Fruit fly (Drosophila melanogaster): Measurements from ENCODE around the gene salr.

DNA sequence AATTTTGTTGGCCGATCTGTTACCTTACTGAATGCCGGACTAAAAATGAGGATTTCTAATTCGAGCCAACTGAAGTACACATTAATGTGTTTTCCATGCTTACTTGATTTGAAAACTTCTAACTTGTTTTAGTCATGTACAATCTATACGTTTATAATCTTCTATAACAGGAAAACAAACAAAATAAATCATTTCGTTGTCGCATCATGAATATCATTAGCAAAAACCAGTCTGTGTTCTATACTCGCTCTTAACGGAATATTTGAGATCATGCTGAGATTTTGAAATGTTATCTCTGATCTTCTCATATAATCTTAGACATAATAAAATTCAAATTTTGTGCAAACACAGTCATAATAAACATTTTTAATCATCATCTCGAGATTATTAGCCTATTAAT is 15.5 kb upstream of the salr start, which contains the start of gene CG14926:
- TF ChIP-seq CTCF (optimal IDR thresholded peaks at IDR 0.05) (no peak), CG8478 (optimal IDR thresholded peaks at IDR 0.05) (no peak)
